Fruit fly (Drosophila melanogaster): ENCODE results near the gene Kots.

Kots gene

dm6 chr3R:14012478-14013146 lies 48.6 kb upstream of the Kots start (continued):
- TF ChIP-seq Hr78 (GFP tag; optimal IDR thresholded peaks at IDR 0.05), result peak in 1 of 2 experiments; percentile 68
- peak; percentile 97 for TF ChIP-seq pfk (GFP tag; optimal IDR thresholded peaks at IDR 0.05)
- peak; percentile 77 for TF ChIP-seq kah (GFP tag; optimal IDR thresholded peaks at IDR 0.05)
- TF ChIP-seq CG34224 (GFP tag; IDR thresholded peaks at IDR 0.05; ENCODE audit: partially characterized antibody), result no peak
- no peak for TF ChIP-seq sc (optimal IDR thresholded peaks at IDR 0.05)
- TF ChIP-seq sc (GFP tag; optimal IDR thresholded peaks at IDR 0.05), result peak; percentile 39
- peak; percentile 76 for TF ChIP-seq CG6791 (GFP tag; IDR thresholded peaks at IDR 0.05; ENCODE audit: partially characterized antibody)
- TF ChIP-seq CG13296 (GFP tag; optimal IDR thresholded peaks at IDR 0.05), result peak; percentile 85
- TF ChIP-seq CG15601 (tag; optimal IDR thresholded peaks at IDR 0.05), result peak; percentile 33
- TF ChIP-seq CG18262 (tag; optimal IDR thresholded peaks at IDR 0.05), result peak; percentile 94
- no peak for TF ChIP-seq Dp (GFP tag; optimal IDR thresholded peaks at IDR 0.05)
- peak; percentile 71 for TF ChIP-seq Abd-B (GFP tag; optimal IDR thresholded peaks at IDR 0.05)
- TF ChIP-seq CG4360 (GFP tag; IDR thresholded peaks at IDR 0.05), result peak; percentile 85
- no peak for TF ChIP-seq BEAF-32 (GFP tag; optimal IDR thresholded peaks at IDR 0.05)
- TF ChIP-seq br (optimal IDR thresholded peaks at IDR 0.05), result no peak
- peak; percentile 89 for TF ChIP-seq CG6272 (GFP tag; IDR thresholded peaks at IDR 0.05)
- peak; percentile 60 for TF ChIP-seq tna (GFP tag; IDR thresholded peaks at IDR 0.05; ENCODE audit: partially characterized antibody)
- peak; percentile 48 for TF ChIP-seq ac (GFP tag; optimal IDR thresholded peaks at IDR 0.05)
- peak; percentile 12 for TF ChIP-seq YL-1 (GFP tag; optimal IDR thresholded peaks at IDR 0.05)
- TF ChIP-seq gcm (GFP tag; optimal IDR thresholded peaks at IDR 0.05), result peak; percentile 58
- peak; percentile 20 for TF ChIP-seq CG30020 (tag; optimal IDR thresholded peaks at IDR 0.05)
- TF ChIP-seq Opbp (GFP tag; IDR thresholded peaks at IDR 0.05; ENCODE audit: partially characterized antibody), result no peak
- peak; percentile 65 for TF ChIP-seq fd3F (GFP tag; optimal IDR thresholded peaks at IDR 0.05)
- TF ChIP-seq al (GFP tag; IDR thresholded peaks at IDR 0.05), result peak; percentile 86
- peak; percentile 92 for TF ChIP-seq CG6254 (GFP tag; optimal IDR thresholded peaks at IDR 0.05)
- no peak for TF ChIP-seq Doc3 (GFP tag; IDR thresholded peaks at IDR 0.05; ENCODE audit: partially characterized antibody)
- peak; percentile 90 for TF ChIP-seq Oli (tag; optimal IDR thresholded peaks at IDR 0.05)
- peak; percentile 47 for TF ChIP-seq CG17568 (GFP tag; optimal IDR thresholded peaks at IDR 0.05)
- TF ChIP-seq dysf (GFP tag; IDR thresholded peaks at IDR 0.05), result peak; percentile 97
- peak; percentile 75 for TF ChIP-seq CG7271 (tag; optimal IDR thresholded peaks at IDR 0.05)
- TF ChIP-seq CG12744 (GFP tag; optimal IDR thresholded peaks at IDR 0.05), result peak; percentile 41
- no peak for TF ChIP-seq pita (GFP tag; optimal IDR thresholded peaks at IDR 0.05)
- TF ChIP-seq CG4424 (GFP tag; optimal IDR thresholded peaks at IDR 0.05), result peak; percentile 97
- peak; percentile 92 for TF ChIP-seq CG11696 (GFP tag; IDR thresholded peaks at IDR 0.05)
- TF ChIP-seq dan (GFP tag; IDR thresholded peaks at IDR 0.05), result peak; percentile 92
- peak; percentile 52 for TF ChIP-seq CG4328 (GFP tag; optimal IDR thresholded peaks at IDR 0.05)
- no peak for TF ChIP-seq Elba2 (GFP tag; optimal IDR thresholded peaks at IDR 0.05)
- TF ChIP-seq Bdp1 (GFP tag; optimal IDR thresholded peaks at IDR 0.05), result peak; percentile 41
- peak; percentile 84 for TF ChIP-seq CG7556 (GFP tag; optimal IDR thresholded peaks at IDR 0.05)
- peak; percentile 7 for TF ChIP-seq ftz-f1 (GFP tag; optimal IDR thresholded peaks at IDR 0.05)
- no peak for TF ChIP-seq Dll (GFP tag; IDR thresholded peaks at IDR 0.05; ENCODE audit: partially characterized antibody)
- peak; percentile 86 to 88 for TF ChIP-seq dpn (GFP tag; optimal IDR thresholded peaks at IDR 0.05)
- TF ChIP-seq ro (GFP tag; IDR thresholded peaks at IDR 0.05), result peak; percentile 88
- TF ChIP-seq hbn (GFP tag; IDR thresholded peaks at IDR 0.05; ENCODE audit: partially characterized antibody), result no peak
- TF ChIP-seq CG7928 (GFP tag; optimal IDR thresholded peaks at IDR 0.05), result peak; percentile 54
- peak; percentile 78 for TF ChIP-seq gcm2 (GFP tag; optimal IDR thresholded peaks at IDR 0.05)
- no peak for TF ChIP-seq CG15073 (GFP tag; optimal IDR thresholded peaks at IDR 0.05)
- TF ChIP-seq B-H2 (GFP tag; optimal IDR thresholded peaks at IDR 0.05), result no peak
- TF ChIP-seq BtbVII (GFP tag; optimal IDR thresholded peaks at IDR 0.05), result peak; percentile 86
